Worm (Caenorhabditis elegans): ENCODE results near the gene rpl-9.

- TF ChIP-seq lin-35 (GFP tag; optimal IDR thresholded peaks at IDR 0.05) = no peak
- no peak for TF ChIP-seq unc-62 (GFP tag; optimal IDR thresholded peaks at IDR 0.05)
- no peak for TF ChIP-seq dpl-1 (GFP tag; optimal IDR thresholded peaks at IDR 0.05)
- TF ChIP-seq tbx-2 (tag; optimal IDR thresholded peaks at IDR 0.05) = no peak
- TF ChIP-seq hpl-2 (GFP tag; optimal IDR thresholded peaks at IDR 0.05) = no peak
- no peak for TF ChIP-seq unc-98 (GFP tag; IDR thresholded peaks at IDR 0.05)
- no peak for TF ChIP-seq C16A3.4 (tag; optimal IDR thresholded peaks at IDR 0.05)
- TF ChIP-seq nhr-90 (tag; optimal IDR thresholded peaks at IDR 0.05; ENCODE audit: poor library complexity) = no peak
- TF ChIP-seq nhr-12 (tag; optimal IDR thresholded peaks at IDR 0.05) = no peak
- no peak for TF ChIP-seq skn-1 (tag; optimal IDR thresholded peaks at IDR 0.05)
- TF ChIP-seq lin-39 (tag; optimal IDR thresholded peaks at IDR 0.05) = no peak
Observed at ce11 chrIII:7566098-7566497, 6.5 kb downstream of the rpl-9 start, which contains the start of gene ttr-32.
